Fruit fly (Drosophila melanogaster): Measurements from ENCODE around the gene CG9098.

CG9098 gene

DNA sequence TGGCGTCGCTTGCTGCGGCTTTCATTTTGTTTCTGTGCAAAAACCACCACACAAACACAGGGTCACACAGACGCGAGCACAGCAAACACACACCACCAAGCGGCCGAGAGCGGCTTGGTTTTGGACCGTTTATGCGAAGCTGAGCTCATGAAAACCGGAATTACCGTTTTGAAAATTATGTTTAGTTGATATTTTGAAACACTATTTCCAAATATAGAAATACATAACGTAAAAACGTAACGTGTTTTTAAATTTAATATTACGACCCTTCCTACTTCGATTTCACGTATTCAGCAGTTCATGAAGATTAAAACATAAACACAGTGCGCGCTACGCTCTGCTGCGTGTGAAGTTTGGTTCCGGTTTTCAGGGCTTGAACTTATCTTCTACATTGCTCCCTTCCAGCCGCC, 39.1 kb upstream of the CG9098 start (continued):
- peak; percentile 99 for TF ChIP-seq CG18599 (GFP tag; optimal IDR thresholded peaks at IDR 0.05)
- peak; percentile 99 for TF ChIP-seq CG13296 (GFP tag; optimal IDR thresholded peaks at IDR 0.05)
- peak; percentile 94 for TF ChIP-seq run (tag; optimal IDR thresholded peaks at IDR 0.05)
- peak; percentile 98 for TF ChIP-seq gem (tag; optimal IDR thresholded peaks at IDR 0.05)
- 0 out of 3 replicates have a peak, but pooled peaks have one; percentile 12 for TF ChIP-seq CG6791 (GFP tag; IDR thresholded peaks at IDR 0.05; ENCODE audit: partially characterized antibody)
- peak in 1 of 3 experiments; percentile 79 for TF ChIP-seq Stat92E (GFP tag; optimal IDR thresholded peaks at IDR 0.05)
- no peak for TF ChIP-seq bbx (GFP tag; IDR thresholded peaks at IDR 0.05; ENCODE audit: partially characterized antibody)
- peak; percentile 95 for TF ChIP-seq nerfin-1 (tag; optimal IDR thresholded peaks at IDR 0.05)
- peak; percentile 73 for TF ChIP-seq CG11093 (GFP tag; IDR thresholded peaks at IDR 0.05)
- TF ChIP-seq CG17829 (tag; optimal IDR thresholded peaks at IDR 0.05) = peak; percentile 97
- peak; percentile 96 for TF ChIP-seq gsb-n (tag; optimal IDR thresholded peaks at IDR 0.05)
- TF ChIP-seq H15 (GFP tag; IDR thresholded peaks at IDR 0.05) = peak; percentile 81
- peak; percentile 92 for TF ChIP-seq ttk (GFP tag; IDR thresholded peaks at IDR 0.05)
- peak; percentile 90 for TF ChIP-seq bowl (GFP tag; IDR thresholded peaks at IDR 0.05)
- no peak for TF ChIP-seq HLHmδ (GFP tag; optimal IDR thresholded peaks at IDR 0.05)
- no peak for TF ChIP-seq CG34224 (GFP tag; IDR thresholded peaks at IDR 0.05; ENCODE audit: partially characterized antibody)
- peak; percentile 12 for TF ChIP-seq CG8478 (optimal IDR thresholded peaks at IDR 0.05)
- no peak for TF ChIP-seq abd-A (tag; optimal IDR thresholded peaks at IDR 0.05)
- TF ChIP-seq vfl (GFP tag; optimal IDR thresholded peaks at IDR 0.05) = peak; percentile 90
- peak; percentile 86 for TF ChIP-seq CG7786 (GFP tag; optimal IDR thresholded peaks at IDR 0.05)
- peak; percentile 89 for TF ChIP-seq CG15011 (GFP tag; optimal IDR thresholded peaks at IDR 0.05)
- peak; percentile 91 for TF ChIP-seq Fer2 (tag; optimal IDR thresholded peaks at IDR 0.05)
- TF ChIP-seq danr (GFP tag; IDR thresholded peaks at IDR 0.05) = peak; percentile 37; the same call in 1 of the 2 replicates
- peak; percentile 96 for TF ChIP-seq fd64A (GFP tag; optimal IDR thresholded peaks at IDR 0.05)
- peak; percentile 96 for TF ChIP-seq grau (tag; optimal IDR thresholded peaks at IDR 0.05)
- no peak for TF ChIP-seq CG16813 (GFP tag; IDR thresholded peaks at IDR 0.05; ENCODE audit: partially characterized antibody)
- TF ChIP-seq pb (GFP tag; optimal IDR thresholded peaks at IDR 0.05) = peak; percentile 93
- TF ChIP-seq CG4328 (GFP tag; optimal IDR thresholded peaks at IDR 0.05) = peak; percentile 95
- peak; percentile 98 for TF ChIP-seq CG34376 (GFP tag; optimal IDR thresholded peaks at IDR 0.05)
- TF ChIP-seq CG11695 (GFP tag; IDR thresholded peaks at IDR 0.05) = peak; percentile 97
- TF ChIP-seq Elba2 (GFP tag; optimal IDR thresholded peaks at IDR 0.05) = no peak
- peak; percentile 90 for TF ChIP-seq Oaz (GFP tag; IDR thresholded peaks at IDR 0.05)
- TF ChIP-seq Myb (GFP tag; optimal IDR thresholded peaks at IDR 0.05) = peak; percentile 78
- TF ChIP-seq kah (GFP tag; optimal IDR thresholded peaks at IDR 0.05) = peak; percentile 92
- TF ChIP-seq CG1233 (GFP tag; optimal IDR thresholded peaks at IDR 0.05) = peak; percentile 96
- TF ChIP-seq Lim3 (GFP tag; IDR thresholded peaks at IDR 0.05) = 0 out of 2 replicates have a peak, but pooled peaks have one; percentile 60
- TF ChIP-seq CG13775 (GFP tag; optimal IDR thresholded peaks at IDR 0.05) = peak; percentile 95
- no peak for TF ChIP-seq pan (optimal IDR thresholded peaks at IDR 0.05)
- TF ChIP-seq pan (GFP tag; optimal IDR thresholded peaks at IDR 0.05 in 1 of 2, IDR thresholded peaks at IDR 0.05 in 1 of 2) = peak in 1 of 2 experiments; percentile 94
- peak; percentile 82 for TF ChIP-seq cato (GFP tag; optimal IDR thresholded peaks at IDR 0.05; ENCODE audit: borderline replicate concordance)
- peak; percentile 88 for TF ChIP-seq zen (tag; optimal IDR thresholded peaks at IDR 0.05)
- peak; percentile 82 for TF ChIP-seq E2f1 (GFP tag; IDR thresholded peaks at IDR 0.05)
- peak; percentile 97 for TF ChIP-seq Rfx (GFP tag; IDR thresholded peaks at IDR 0.05)
- peak; percentile 84 for TF ChIP-seq cas (GFP tag; IDR thresholded peaks at IDR 0.05)
- TF ChIP-seq CG5245 (GFP tag; optimal IDR thresholded peaks at IDR 0.05) = peak; percentile 90
- TF ChIP-seq NK7.1 (GFP tag; optimal IDR thresholded peaks at IDR 0.05) = peak; percentile 86
- peak; percentile 94 for TF ChIP-seq CG11247 (GFP tag; IDR thresholded peaks at IDR 0.05)
- TF ChIP-seq mirr (GFP tag; optimal IDR thresholded peaks at IDR 0.05) = peak; percentile 96
- no peak for TF ChIP-seq mld (GFP tag; IDR thresholded peaks at IDR 0.05; ENCODE audit: partially characterized antibody)
- TF ChIP-seq Ravus (GFP tag; IDR thresholded peaks at IDR 0.05) = peak; percentile 75

Data from whole organism, embryonic.